Worm (Caenorhabditis elegans): ENCODE results near the gene T12G3.6.

The T12G3.6 gene

ce11 chrIV:12029722-12030182 lies 1.3 kb downstream of the T12G3.6 start, which contains the start of gene T12G3.11 (continued):
- 0 out of 2 replicates have a peak, but pooled peaks have one; percentile 8 for TF ChIP-seq mcd-1 (GFP tag; IDR thresholded peaks at IDR 0.05)
- no peak for TF ChIP-seq bed-2 (GFP tag; IDR thresholded peaks at IDR 0.05)
- TF ChIP-seq egl-44 (GFP tag; IDR thresholded peaks at IDR 0.05) = no peak
- TF ChIP-seq C06A6.2 (GFP tag; conservative IDR thresholded peaks at IDR 0.05) = no peak
- TF ChIP-seq nhr-27 (tag; optimal IDR thresholded peaks at IDR 0.05) = no peak
- TF ChIP-seq mel-28 (tag; optimal IDR thresholded peaks at IDR 0.05; ENCODE audit: borderline replicate concordance) = no peak
- no peak for TF ChIP-seq let-607 (tag; optimal IDR thresholded peaks at IDR 0.05)
- TF ChIP-seq ceh-91 (GFP tag; IDR thresholded peaks at IDR 0.05) = no peak
- no peak for TF ChIP-seq akir-1 (GFP tag; optimal IDR thresholded peaks at IDR 0.05)
- no peak for TF ChIP-seq nfyb-1 (GFP tag; IDR thresholded peaks at IDR 0.05)
- no peak for TF ChIP-seq Y79H2A.3 (GFP tag; conservative IDR thresholded peaks at IDR 0.05)
- peak; percentile 27 for TF ChIP-seq dpl-1 (GFP tag; optimal IDR thresholded peaks at IDR 0.05)
- no peak for TF ChIP-seq zfh-2 (GFP tag; conservative IDR thresholded peaks at IDR 0.05)
- TF ChIP-seq tbp1 (GFP tag; optimal IDR thresholded peaks at IDR 0.05) = no peak
- no peak for TF ChIP-seq ama-1 (optimal IDR thresholded peaks at IDR 0.05)
- no peak for TF ChIP-seq ama-1 (GFP tag; optimal IDR thresholded peaks at IDR 0.05)
- TF ChIP-seq B0336.3 (GFP tag; IDR thresholded peaks at IDR 0.05) = peak; percentile 29; the same call in 1 of the 2 replicates
- TF ChIP-seq madf-3 (GFP tag; IDR thresholded peaks at IDR 0.05) = 0 out of 2 replicates have a peak, but pooled peaks have one; percentile 61
- TF ChIP-seq lin-54 (GFP tag; optimal IDR thresholded peaks at IDR 0.05) = peak; percentile 38

ce11 chrIV:12029074-12029473 lies 2.0 kb downstream of the T12G3.6 start, which contains the start of gene tgn-38:
tgn-38 (minus strand) TSS chrIV:12029174.
- TF ChIP-seq xnd-1 (tag; optimal IDR thresholded peaks at IDR 0.05) (no peak), B0019.2 (GFP tag; conservative IDR thresholded peaks at IDR 0.05) (no peak), K12H6.12 (tag; optimal IDR thresholded peaks at IDR 0.05) (no peak), nhr-80 (tag; optimal IDR thresholded peaks at IDR 0.05) (no peak), pbrm-1 (GFP tag; IDR thresholded peaks at IDR 0.05) (no peak), attf-6 (GFP tag; IDR thresholded peaks at IDR 0.05) (no peak), nfya-1 (tag; optimal IDR thresholded peaks at IDR 0.05; ENCODE audit: borderline replicate concordance, insufficient read depth) (no peak), mcd-1 (GFP tag; IDR thresholded peaks at IDR 0.05) (no peak), F10E7.11 (tag; optimal IDR thresholded peaks at IDR 0.05) (no peak), ztf-22 (GFP tag; optimal IDR thresholded peaks at IDR 0.05) (no peak), Y53F4B.3 (GFP tag; IDR thresholded peaks at IDR 0.05) (no peak), F37B4.10 (GFP tag; IDR thresholded peaks at IDR 0.05) (no peak), ceh-27 (GFP tag; optimal IDR thresholded peaks at IDR 0.05) (no peak), ztf-28 (GFP tag; IDR thresholded peaks at IDR 0.05) (no peak), ceh-91 (GFP tag; IDR thresholded peaks at IDR 0.05) (no peak), dox-1 (GFP tag; IDR thresholded peaks at IDR 0.05) (no peak), unc-62 (GFP tag; optimal IDR thresholded peaks at IDR 0.05) (no peak), let-526 (GFP tag; IDR thresholded peaks at IDR 0.05) (no peak), hlh-26 (GFP tag; conservative IDR thresholded peaks at IDR 0.05) (no peak), ceh-100 (GFP tag; IDR thresholded peaks at IDR 0.05) (no peak)

- TF ChIP-seq lin-35 (GFP tag; optimal IDR thresholded peaks at IDR 0.05) = no peak
- no peak for TF ChIP-seq D2030.7 (GFP tag; IDR thresholded peaks at IDR 0.05)
- no peak for TF ChIP-seq unc-130 (GFP tag; optimal IDR thresholded peaks at IDR 0.05)
- no peak for TF ChIP-seq lsl-1 (GFP tag; optimal IDR thresholded peaks at IDR 0.05)
- TF ChIP-seq egl-44 (GFP tag; IDR thresholded peaks at IDR 0.05) = no peak
- TF ChIP-seq ztf-22 (GFP tag; optimal IDR thresholded peaks at IDR 0.05) = no peak
- TF ChIP-seq sptf-2 (GFP tag; optimal IDR thresholded peaks at IDR 0.05) = no peak
- TF ChIP-seq mcd-1 (GFP tag; IDR thresholded peaks at IDR 0.05) = no peak
- no peak for TF ChIP-seq mel-28 (tag; optimal IDR thresholded peaks at IDR 0.05; ENCODE audit: borderline replicate concordance)
- no peak for TF ChIP-seq F49E8.2 (tag; optimal IDR thresholded peaks at IDR 0.05; ENCODE audit: insufficient read depth)
- TF ChIP-seq ztf-28 (GFP tag; IDR thresholded peaks at IDR 0.05) = no peak
- TF ChIP-seq atf-7 (tag; optimal IDR thresholded peaks at IDR 0.05) = no peak
- TF ChIP-seq T26A5.8 (tag; optimal IDR thresholded peaks at IDR 0.05) = no peak
- TF ChIP-seq bed-2 (GFP tag; IDR thresholded peaks at IDR 0.05) = no peak
Measured at ce11 chrIV:12021360-12021759, 9.7 kb downstream of the T12G3.6 start.
